Worm (Caenorhabditis elegans) whole organism, young adult: ENCODE results near the gene bbs-4.
A peak's percentile ranks its signal among the peaks of the same experiment; 100 is the strongest.

Experiments
- B0336.3 ChIP-seq: fragments of 200-800 bp; sonication (Bioruptor generic); IDR thresholded peaks from 2 replicates; pipeline ENCODE4 v1.3.6; 2022; ENCODE audit warnings: missing genetic modification characterization, missing compliant biosample characterization
- F22D6.2 ChIP-seq: sonication (generic microtip); optimal IDR thresholded peaks from 2 replicates; lab custom pipeline; 2016; ENCODE audit warnings: mild to moderate bottlenecking, missing genetic modification characterization, missing compliant biosample characterization
- F33H1.4 ChIP-seq: fragments of 200-800 bp; sonication (Bioruptor generic); IDR thresholded peaks from 2 replicates; pipeline ENCODE4 v1.3.6; 2022; ENCODE audit warnings: missing genetic modification reagents, missing genetic modification characterization, missing compliant biosample characterization
- F39B2.1 ChIP-seq: fragments of 200-800 bp; sonication (Bioruptor generic); IDR thresholded peaks from 2 replicates; pipeline ENCODE4 v1.3.6; 2022; ENCODE audit warnings: missing genetic modification reagents, missing genetic modification characterization, missing compliant biosample characterization
- F49E8.2 ChIP-seq: sonication (generic microtip); optimal IDR thresholded peaks from 3 replicates; lab custom pipeline; 2017; ENCODE audit warnings: missing genetic modification characterization, mild to moderate bottlenecking, missing compliant biosample characterization, antibody characterized with exemption, moderate library complexity; ENCODE audit not compliant: insufficient read depth
- F52B5.7 ChIP-seq: sonication (generic microtip); optimal IDR thresholded peaks from 2 replicates; lab custom pipeline; 2016; ENCODE audit warnings: mild to moderate bottlenecking, missing genetic modification characterization, missing compliant biosample characterization
- F55B11.4 ChIP-seq: sonication (generic microtip); optimal IDR thresholded peaks from 2 replicates; lab custom pipeline; 2016; ENCODE audit warnings: missing compliant biosample characterization, missing genetic modification characterization, borderline replicate concordance; ENCODE audit not compliant: insufficient read depth
- F57A8.1 ChIP-seq: fragments of 200-800 bp; sonication (Bioruptor generic); optimal IDR thresholded peaks from 2 replicates; lab custom pipeline; 2018; ENCODE audit warnings: mild to moderate bottlenecking, missing genetic modification characterization, moderate library complexity, missing compliant biosample characterization
- F57C9.4 ChIP-seq: sonication (generic microtip); optimal IDR thresholded peaks from 2 replicates; lab custom pipeline; 2017; ENCODE audit warnings: mild to moderate bottlenecking, missing genetic modification characterization, missing compliant biosample characterization
- K11D2.4 ChIP-seq: fragments of 200-800 bp; sonication (Bioruptor generic); IDR thresholded peaks from 2 replicates; pipeline ENCODE4 v1.3.6; 2022; ENCODE audit warnings: missing genetic modification reagents, missing genetic modification characterization, missing compliant biosample characterization
- Y53F4B.3 ChIP-seq: fragments of 200-800 bp; sonication (Bioruptor generic); IDR thresholded peaks from 2 replicates; pipeline ENCODE4 v1.3.6; 2022; ENCODE audit warnings: missing genetic modification reagents, missing genetic modification characterization, missing compliant biosample characterization
- ama-1 ChIP-seq, 3 experiments: fragments of 150-350 bp in 1 of 3; sonication (generic microtip) in 2 of 3; optimal IDR thresholded peaks; 2 replicates each; lab custom pipeline; 2014 to 2018; ENCODE audit warnings: missing biosample characterization in 2 of 3, missing genetic modification characterization in 2 of 3, missing genetic modification reagents in 2 of 3
- aptf-2 ChIP-seq: fragments of 200-800 bp; sonication (Bioruptor generic); conservative IDR thresholded peaks from 2 replicates; pipeline ENCODE4 v1.3.6; 2022; ENCODE audit warnings: missing genetic modification reagents, missing genetic modification characterization, missing compliant biosample characterization
- aptf-3 ChIP-seq: fragments of 200-800 bp; sonication (Bioruptor generic); IDR thresholded peaks from 2 replicates; pipeline ENCODE4 v1.3.6; 2022; ENCODE audit warnings: missing genetic modification characterization, missing compliant biosample characterization
- atf-7 ChIP-seq: sonication (generic microtip); optimal IDR thresholded peaks from 2 replicates; lab custom pipeline; 2017; ENCODE audit warnings: mild to moderate bottlenecking, missing genetic modification characterization, missing compliant biosample characterization
- athp-1 ChIP-seq: sonication (generic microtip); optimal IDR thresholded peaks from 2 replicates; lab custom pipeline; 2017; ENCODE audit warnings: mild to moderate bottlenecking, missing genetic modification characterization, missing compliant biosample characterization
- attf-5 ChIP-seq: fragments of 200-800 bp; sonication (Bioruptor generic); optimal IDR thresholded peaks from 2 replicates; lab custom pipeline; 2018; ENCODE audit warnings: mild to moderate bottlenecking, missing genetic modification characterization, missing compliant biosample characterization
- cebp-2 ChIP-seq: fragments of 200-800 bp; sonication (Bioruptor generic); IDR thresholded peaks from 2 replicates; pipeline ENCODE4 v1.3.6; 2022; ENCODE audit warnings: missing genetic modification characterization, missing compliant biosample characterization
- ceh-27 ChIP-seq: fragments of 200-800 bp; sonication (Bioruptor generic); optimal IDR thresholded peaks from 2 replicates; lab custom pipeline; 2018; ENCODE audit warnings: mild to moderate bottlenecking, missing genetic modification characterization, moderate library complexity, missing compliant biosample characterization
- ceh-91 ChIP-seq: fragments of 200-800 bp; sonication (Bioruptor generic); IDR thresholded peaks from 2 replicates; pipeline ENCODE4 v1.3.6; 2022; ENCODE audit warnings: missing genetic modification reagents, missing genetic modification characterization, missing compliant biosample characterization
- dpff-1 ChIP-seq: sonication (generic microtip); optimal IDR thresholded peaks from 2 replicates; lab custom pipeline; 2017; ENCODE audit warnings: mild to moderate bottlenecking, missing genetic modification characterization, missing compliant biosample characterization
- efl-1 ChIP-seq: fragments of 150-350 bp; optimal IDR thresholded peaks from 2 replicates; lab custom pipeline; 2014; ENCODE audit warnings: missing biosample characterization, missing genetic modification reagents, missing genetic modification characterization
- ekl-4 ChIP-seq: fragments of 200-800 bp; sonication (Bioruptor generic); IDR thresholded peaks from 2 replicates; pipeline ENCODE4 v1.3.6; 2022; ENCODE audit warnings: missing genetic modification reagents, missing genetic modification characterization, missing compliant biosample characterization
- hmg-20 ChIP-seq: fragments of 200-800 bp; sonication (Bioruptor generic); IDR thresholded peaks from 2 replicates; pipeline ENCODE4 v1.3.6; 2022; ENCODE audit warnings: missing genetic modification reagents, missing genetic modification characterization, missing compliant biosample characterization
- lin-26 ChIP-seq: fragments of 200-800 bp; sonication (Bioruptor generic); IDR thresholded peaks from 2 replicates; pipeline ENCODE4 v1.3.6; 2022; ENCODE audit warnings: missing genetic modification reagents, missing genetic modification characterization, missing compliant biosample characterization
- lin-35 ChIP-seq, 3 experiments: fragments of 150-350 bp in 2 of 3; sonication (generic microtip) in 1 of 3; optimal IDR thresholded peaks; 2 replicates each; lab custom pipeline; 2014 to 2018; ENCODE audit warnings: missing biosample characterization in 3 of 3, missing genetic modification characterization in 3 of 3, missing genetic modification reagents in 3 of 3
- lin-54 ChIP-seq: fragments of 200-800 bp; sonication (Bioruptor generic); optimal IDR thresholded peaks from 2 replicates; lab custom pipeline; 2018; ENCODE audit warnings: mild to moderate bottlenecking, missing genetic modification characterization, missing compliant biosample characterization
- madf-3 ChIP-seq: fragments of 200-800 bp; sonication (Bioruptor generic); IDR thresholded peaks from 2 replicates; pipeline ENCODE4 v1.3.6; 2022; ENCODE audit warnings: missing genetic modification reagents, missing genetic modification characterization, missing compliant biosample characterization
- madf-6 ChIP-seq: fragments of 200-800 bp; sonication (Bioruptor generic); IDR thresholded peaks from 2 replicates; pipeline ENCODE4 v1.3.6; 2022; ENCODE audit warnings: missing genetic modification reagents, missing genetic modification characterization, missing compliant biosample characterization
- mcd-1 ChIP-seq: fragments of 200-800 bp; sonication (Bioruptor generic); IDR thresholded peaks from 2 replicates; pipeline ENCODE4 v1.3.6; 2022; ENCODE audit warnings: missing genetic modification reagents, missing genetic modification characterization, missing compliant biosample characterization
- mel-28 ChIP-seq: sonication (generic microtip); optimal IDR thresholded peaks from 2 replicates; lab custom pipeline; 2016; ENCODE audit warnings: borderline replicate concordance, mild to moderate bottlenecking, missing genetic modification characterization, missing compliant biosample characterization
- nfya-1 ChIP-seq: sonication (generic microtip); optimal IDR thresholded peaks from 2 replicates; lab custom pipeline; 2017; ENCODE audit warnings: antibody characterized with exemption, missing compliant biosample characterization, missing genetic modification characterization, borderline replicate concordance; ENCODE audit not compliant: insufficient read depth
- nfya-2 ChIP-seq: fragments of 200-800 bp; sonication (Bioruptor generic); IDR thresholded peaks from 2 replicates; pipeline ENCODE4 v1.3.6; 2022; ENCODE audit warnings: missing genetic modification reagents, missing genetic modification characterization, missing compliant biosample characterization
- nfyb-1 ChIP-seq: fragments of 200-800 bp; sonication (Bioruptor generic); IDR thresholded peaks from 2 replicates; pipeline ENCODE4 v1.3.6; 2022; ENCODE audit warnings: missing genetic modification reagents, missing genetic modification characterization, missing compliant biosample characterization
- nhr-90 ChIP-seq: sonication (generic microtip); optimal IDR thresholded peaks from 2 replicates; lab custom pipeline; 2016; ENCODE audit warnings: missing genotype, mild to moderate bottlenecking, missing genetic modification characterization, missing compliant biosample characterization
- pha-4 ChIP-seq: fragments of 150-350 bp; sonication (generic microtip); optimal IDR thresholded peaks from 2 replicates; lab custom pipeline; 2014; ENCODE audit warnings: missing biosample characterization, missing genetic modification reagents, missing genetic modification characterization
- rcor-1 ChIP-seq: fragments of 200-800 bp; sonication (Bioruptor generic); IDR thresholded peaks from 2 replicates; pipeline ENCODE4 v1.3.6; 2022; ENCODE audit warnings: missing genetic modification reagents, missing genetic modification characterization, missing compliant biosample characterization
- sdz-38 ChIP-seq: sonication (generic microtip); optimal IDR thresholded peaks from 2 replicates; lab custom pipeline; 2016; ENCODE audit warnings: missing genotype, missing genetic modification characterization, missing compliant biosample characterization
- sea-2 ChIP-seq: fragments of 200-800 bp; sonication (Bioruptor generic); IDR thresholded peaks from 2 replicates; pipeline ENCODE4 v1.3.6; 2022; ENCODE audit warnings: missing genetic modification characterization, missing compliant biosample characterization
- snpc-3.4 ChIP-seq: sonication (generic microtip); optimal IDR thresholded peaks from 2 replicates; lab custom pipeline; 2017; ENCODE audit warnings: missing genetic modification characterization, mild to moderate bottlenecking, missing compliant biosample characterization, antibody characterized with exemption, moderate library complexity, missing genotype, missing genetic modification reagents
- somi-1 ChIP-seq: fragments of 200-800 bp; sonication (Bioruptor generic); optimal IDR thresholded peaks from 2 replicates; lab custom pipeline; 2018; ENCODE audit warnings: mild to moderate bottlenecking, missing genetic modification characterization, missing compliant biosample characterization
- sptf-2 ChIP-seq: fragments of 200-800 bp; sonication (Bioruptor generic); optimal IDR thresholded peaks from 2 replicates; lab custom pipeline; 2018; ENCODE audit warnings: mild to moderate bottlenecking, missing genetic modification characterization, missing compliant biosample characterization
- unc-62 ChIP-seq: fragments of 150-350 bp; optimal IDR thresholded peaks from 2 replicates; lab custom pipeline; 2014; ENCODE audit warnings: missing biosample characterization, missing genetic modification reagents, missing genetic modification characterization
- ztf-18 ChIP-seq: sonication (generic microtip); optimal IDR thresholded peaks from 2 replicates; lab custom pipeline; 2016; ENCODE audit warnings: missing genotype, mild to moderate bottlenecking, missing genetic modification characterization, missing compliant biosample characterization
- ztf-6 ChIP-seq: fragments of 200-800 bp; sonication (Bioruptor generic); IDR thresholded peaks from 2 replicates; pipeline ENCODE4 v1.3.6; 2022; ENCODE audit warnings: missing genetic modification reagents, missing genetic modification characterization, missing compliant biosample characterization

The bbs-4 gene

ce11 chrIII:9617599-9618262, 5.7 kb upstream of the bbs-4 start:
- TF ChIP-seq nfyb-1 (GFP tag; lab: Robert Waterston, UW) (peak; percentile 75; the same call in 1 of the 2 replicates), F49E8.2 (tag; lab: Kevin White, UChicago) (no peak), efl-1 (GFP tag; lab: Kevin White, UChicago) (no peak), aptf-2 (GFP tag; lab: Robert Waterston, UW) (no peak), ceh-27 (GFP tag; lab: Kevin White, UChicago) (peak; percentile 3), F52B5.7 (tag; lab: Kevin White, UChicago) (no peak), pha-4 (tag; lab: Kevin White, UChicago) (no peak)

ce11 chrIII:9616933-9617332, 4.9 kb upstream of the bbs-4 start:
- TF ChIP-seq K11D2.4 (0 out of 2 replicates have a peak, but pooled peaks have one; percentile 21), F33H1.4 (GFP tag; lab: Robert Waterston, UW) (peak; percentile 97), sptf-2 (GFP tag; lab: Kevin White, UChicago) (no peak), aptf-3 (GFP tag; lab: Robert Waterston, UW) (no peak), ama-1 (optimal IDR thresholded peaks at IDR 0.05; lab: Kevin White, UChicago) (no peak), ama-1 (GFP tag; optimal IDR thresholded peaks at IDR 0.05; lab: Kevin White, UChicago) (peak in 1 of 2 experiments; percentile 42), atf-7 (tag; lab: Kevin White, UChicago) (no peak), ekl-4 (GFP tag; lab: Robert Waterston, UW) (peak; percentile 97), ceh-91 (GFP tag; lab: Robert Waterston, UW) (peak; percentile 100), rcor-1 (peak; percentile 97), Y53F4B.3 (GFP tag; lab: Robert Waterston, UW) (peak; percentile 73), lin-26 (GFP tag; lab: Robert Waterston, UW) (peak; percentile 87), sea-2 (GFP tag; lab: Robert Waterston, UW) (no peak), F39B2.1 (GFP tag; lab: Robert Waterston, UW) (peak; percentile 72; the same call in 1 of the 2 replicates), snpc-3.4 (tag; lab: Kevin White, UChicago) (peak; percentile 97), cebp-2 (GFP tag; lab: Robert Waterston, UW) (no peak), nhr-90 (no peak), nfyb-1 (GFP tag; lab: Robert Waterston, UW) (peak; percentile 87; the same call in 1 of the 2 replicates), mel-28 (tag; lab: Kevin White, UChicago) (no peak), F22D6.2 (no peak), madf-6 (peak; percentile 100), athp-1 (tag; lab: Kevin White, UChicago) (peak; percentile 83), madf-3 (GFP tag; lab: Robert Waterston, UW) (peak; percentile 97), ceh-27 (GFP tag; lab: Kevin White, UChicago) (no peak), somi-1 (no peak), F55B11.4 (no peak), nfya-1 (no peak), unc-62 (no peak), F57C9.4 (tag; lab: Kevin White, UChicago) (no peak), ztf-6 (GFP tag; lab: Robert Waterston, UW) (0 out of 2 replicates have a peak, but pooled peaks have one; percentile 7), hmg-20 (GFP tag; lab: Robert Waterston, UW) (peak; percentile 86), efl-1 (GFP tag; lab: Kevin White, UChicago) (peak; percentile 99), mcd-1 (GFP tag; lab: Robert Waterston, UW) (peak; percentile 95), lin-54 (peak; percentile 97), lin-35 (GFP tag; optimal IDR thresholded peaks at IDR 0.05; lab: Kevin White, UChicago) (peak; percentile 56 to 92 (median 88)), ztf-18 (peak; percentile 99), dpff-1 (no peak), nfya-2 (GFP tag; lab: Robert Waterston, UW) (peak; percentile 87; the same call in 1 of the 2 replicates), F57A8.1 (no peak), sdz-38 (no peak), B0336.3 (GFP tag; lab: Robert Waterston, UW) (peak; percentile 97), attf-5 (GFP tag; lab: Kevin White, UChicago) (no peak)
